Fruit fly (Drosophila melanogaster) whole organism, embryonic: ENCODE results near the gene cyr.

ENCODE experiments used
- CG10267 ChIP-seq: fragments of 200-800 bp; sonication (Bioruptor generic); optimal IDR thresholded peaks from 2 replicates; lab custom pipeline; 2018; ENCODE audit warnings: missing biosample characterization, mild to moderate bottlenecking, missing genetic modification characterization, moderate library complexity
- CG10431 ChIP-seq: fragments of 200-800 bp; sonication (Bioruptor generic); optimal IDR thresholded peaks from 3 replicates; lab custom pipeline; 2018; ENCODE audit warnings: missing biosample characterization, mild to moderate bottlenecking, missing genetic modification characterization
- CG11093 ChIP-seq: fragments of 200-800 bp; sonication (Bioruptor generic); IDR thresholded peaks from 3 replicates; pipeline ENCODE4 v1.3.6; 2022; ENCODE audit warnings: missing biosample characterization, missing genetic modification characterization
- CG11560 ChIP-seq: fragments of 200-800 bp; sonication (Bioruptor generic); IDR thresholded peaks from 3 replicates; pipeline ENCODE4 v1.3.6; 2022; ENCODE audit warnings: missing biosample characterization, missing genetic modification characterization
- CG12942 ChIP-seq: fragments of 200-800 bp; sonication (Bioruptor generic); optimal IDR thresholded peaks from 3 replicates; lab custom pipeline; 2016; ENCODE audit warnings: missing biosample characterization, missing genetic modification characterization
- CG13287 ChIP-seq: fragments of 200-800 bp; sonication (Bioruptor generic); IDR thresholded peaks from 2 replicates; pipeline ENCODE4 v1.3.6; 2022; ENCODE audit warnings: missing biosample characterization, missing genetic modification characterization; ENCODE audit not compliant: partially characterized antibody
- CG13424 ChIP-seq: fragments of 200-800 bp; sonication (Bioruptor generic); optimal IDR thresholded peaks from 2 replicates; lab custom pipeline; 2019; ENCODE audit warnings: missing biosample characterization, mild to moderate bottlenecking, missing genetic modification characterization, moderate library complexity
- CG14014 ChIP-seq: fragments of 200-800 bp; sonication (Bioruptor generic); IDR thresholded peaks from 2 replicates; pipeline ENCODE4 v1.3.6; 2022; ENCODE audit warnings: missing biosample characterization, missing genetic modification characterization
- CG14710 ChIP-seq: fragments of 200-800 bp; sonication (Bioruptor generic); optimal IDR thresholded peaks from 3 replicates; lab custom pipeline; 2019; ENCODE audit warnings: missing biosample characterization, mild to moderate bottlenecking, missing genetic modification characterization, moderate library complexity
- CG15696 ChIP-seq: fragments of 200-800 bp; sonication (Bioruptor generic); optimal IDR thresholded peaks from 2 replicates; lab custom pipeline; 2019; ENCODE audit warnings: missing biosample characterization, mild to moderate bottlenecking, missing genetic modification characterization, moderate library complexity
- CG2202 ChIP-seq: fragments of 200-800 bp; sonication (Bioruptor generic); optimal IDR thresholded peaks from 2 replicates; lab custom pipeline; 2018; ENCODE audit warnings: missing biosample characterization, mild to moderate bottlenecking, missing genetic modification characterization
- CG2712 ChIP-seq: fragments of 200-800 bp; optimal IDR thresholded peaks from 3 replicates; lab custom pipeline; 2019; ENCODE audit warnings: missing biosample characterization, mild to moderate bottlenecking, missing genetic modification characterization, moderate library complexity
- CG30020 ChIP-seq: fragments of 200-800 bp; optimal IDR thresholded peaks from 2 replicates; lab custom pipeline; 2019; ENCODE audit warnings: missing biosample characterization, mild to moderate bottlenecking, missing genetic modification characterization, moderate library complexity
- CG30403 ChIP-seq: fragments of 200-800 bp; sonication (Bioruptor generic); optimal IDR thresholded peaks from 3 replicates; lab custom pipeline; 2016; ENCODE audit warnings: missing biosample characterization, missing genetic modification characterization
- CG3281 ChIP-seq: fragments of 200-800 bp; sonication (Bioruptor generic); optimal IDR thresholded peaks from 3 replicates; lab custom pipeline; 2017; ENCODE audit warnings: missing biosample characterization, mild to moderate bottlenecking, missing genetic modification characterization
- CG33557 ChIP-seq: fragments of 200-800 bp; sonication (Bioruptor generic); optimal IDR thresholded peaks from 2 replicates; lab custom pipeline; 2019; ENCODE audit warnings: missing biosample characterization, mild to moderate bottlenecking, missing genetic modification characterization, moderate library complexity
- CG4282 ChIP-seq: fragments of 200-800 bp; sonication (Bioruptor generic); optimal IDR thresholded peaks from 2 replicates; lab custom pipeline; 2016; ENCODE audit warnings: missing biosample characterization, missing genetic modification characterization
- CG6689 ChIP-seq: fragments of 200-800 bp; sonication (Bioruptor generic); IDR thresholded peaks from 2 replicates; pipeline ENCODE4 v1.3.6; 2022; ENCODE audit warnings: missing biosample characterization, missing genetic modification characterization
- CG7963 ChIP-seq: fragments of 200-800 bp; sonication (Bioruptor generic); IDR thresholded peaks from 3 replicates; pipeline ENCODE4 v1.3.6; 2022; ENCODE audit warnings: missing biosample characterization, missing genetic modification characterization; ENCODE audit not compliant: partially characterized antibody
- CG9609 ChIP-seq: fragments of 200-800 bp; sonication (Bioruptor generic); optimal IDR thresholded peaks from 3 replicates; lab custom pipeline; 2016; ENCODE audit warnings: missing biosample characterization, missing genetic modification characterization
- CG9932 ChIP-seq: fragments of 200-800 bp; sonication (Bioruptor generic); IDR thresholded peaks from 2 replicates; pipeline ENCODE4 v1.3.6; 2022; ENCODE audit warnings: missing biosample characterization, missing genetic modification characterization
- CkIIα-i1 ChIP-seq: fragments of 200-800 bp; sonication (Bioruptor generic); IDR thresholded peaks from 2 replicates; pipeline ENCODE4 v1.3.6; 2022; ENCODE audit warnings: missing biosample characterization, missing genetic modification characterization
- Dfd ChIP-seq, 2 experiments: fragments of >200 bp; optimal IDR thresholded peaks; 2 replicates each; lab custom pipeline; 2017; ENCODE audit warnings: missing biosample characterization in 2 of 2, missing genetic modification characterization in 2 of 2
- Drgx ChIP-seq: fragments of 200-800 bp; sonication (Bioruptor generic); IDR thresholded peaks from 2 replicates; pipeline ENCODE4 v1.3.6; 2022; ENCODE audit warnings: missing biosample characterization, missing genetic modification characterization
- E2f2 ChIP-seq: fragments of 200-800 bp; sonication (Bioruptor generic); IDR thresholded peaks from 2 replicates; pipeline ENCODE4 v1.3.6; 2022; ENCODE audit warnings: missing biosample characterization, missing genetic modification characterization
- HLH54F ChIP-seq: fragments of 200-800 bp; sonication (Bioruptor generic); optimal IDR thresholded peaks from 3 replicates; lab custom pipeline; 2016; ENCODE audit warnings: missing biosample characterization, missing genetic modification characterization
- Hr3 ChIP-seq: fragments of 200-800 bp; sonication (Bioruptor generic); optimal IDR thresholded peaks from 3 replicates; lab custom pipeline; 2016; ENCODE audit warnings: missing biosample characterization, missing genetic modification characterization
- Mes4 ChIP-seq: fragments of 200-800 bp; sonication (Bioruptor generic); optimal IDR thresholded peaks from 2 replicates; lab custom pipeline; 2016; ENCODE audit warnings: missing biosample characterization, missing genetic modification characterization
- Sry-β ChIP-seq: fragments of 200-800 bp; sonication (Bioruptor generic); optimal IDR thresholded peaks from 2 replicates; lab custom pipeline; 2018; ENCODE audit warnings: missing biosample characterization, mild to moderate bottlenecking, missing genetic modification characterization, moderate library complexity
- Stat92E ChIP-seq, 3 experiments: fragments of >200 bp in 2 of 3; fragments of 200-800 bp in 1 of 3; sonication (Bioruptor generic) in 1 of 3; optimal IDR thresholded peaks; 2 replicates each; lab custom pipeline; 2017 to 2019; ENCODE audit warnings: missing biosample characterization in 3 of 3, missing genetic modification characterization in 3 of 3, mild to moderate bottlenecking in 1 of 3, moderate library complexity in 1 of 3
- Usf ChIP-seq: fragments of 200-800 bp; sonication (Bioruptor generic); optimal IDR thresholded peaks from 2 replicates; lab custom pipeline; 2017; ENCODE audit warnings: missing genotype, missing biosample characterization, missing genetic modification characterization
- abd-A ChIP-seq: fragments of 200-800 bp; sonication (Bioruptor generic); optimal IDR thresholded peaks from 3 replicates; lab custom pipeline; 2019; ENCODE audit warnings: missing biosample characterization, mild to moderate bottlenecking, missing genetic modification characterization, moderate library complexity
- bbx ChIP-seq: fragments of 200-800 bp; sonication (Bioruptor generic); IDR thresholded peaks from 2 replicates; pipeline ENCODE4 v1.3.6; 2022; ENCODE audit warnings: missing biosample characterization, missing genetic modification characterization; ENCODE audit not compliant: partially characterized antibody
- en ChIP-seq: fragments of 200-800 bp; sonication (Bioruptor generic); optimal IDR thresholded peaks from 2 replicates; lab custom pipeline; 2016; ENCODE audit warnings: missing biosample characterization, missing genetic modification characterization
- eve ChIP-seq, 2 experiments: fragments of >200 bp; optimal IDR thresholded peaks; 2 replicates each; lab custom pipeline; 2017; ENCODE audit warnings: missing biosample characterization in 2 of 2, missing genetic modification characterization in 2 of 2
- grau ChIP-seq: fragments of 200-800 bp; optimal IDR thresholded peaks from 3 replicates; lab custom pipeline; 2019; ENCODE audit warnings: missing biosample characterization, mild to moderate bottlenecking, missing genetic modification characterization, moderate library complexity
- her ChIP-seq: fragments of 200-800 bp; sonication (Bioruptor generic); optimal IDR thresholded peaks from 2 replicates; lab custom pipeline; 2016; ENCODE audit warnings: missing biosample characterization, missing genetic modification characterization
- insv ChIP-seq, 2 experiments: fragments of 200-800 bp; sonication (Bioruptor generic); optimal IDR thresholded peaks; 3 replicates each; lab custom pipeline; 2016 to 2018; ENCODE audit warnings: missing biosample characterization in 2 of 2, missing genetic modification characterization in 2 of 2
- lab ChIP-seq: fragments of 200-800 bp; sonication (Bioruptor generic); optimal IDR thresholded peaks from 3 replicates; lab custom pipeline; 2017; ENCODE audit warnings: missing biosample characterization, missing genetic modification characterization, mild to moderate bottlenecking, moderate library complexity, missing genetic modification reagents
- lbe ChIP-seq: fragments of 200-800 bp; sonication (Bioruptor generic); optimal IDR thresholded peaks from 2 replicates; lab custom pipeline; 2016; ENCODE audit warnings: missing biosample characterization, mild to moderate bottlenecking, missing genetic modification characterization
- pho ChIP-seq: fragments of 200-800 bp; sonication (Bioruptor generic); optimal IDR thresholded peaks from 2 replicates; lab custom pipeline; 2016; ENCODE audit warnings: missing biosample characterization, missing genetic modification characterization
- pum ChIP-seq: fragments of 200-800 bp; sonication (Bioruptor generic); optimal IDR thresholded peaks from 2 replicates; lab custom pipeline; 2016; ENCODE audit warnings: missing biosample characterization, missing genetic modification characterization
- pzg ChIP-seq: fragments of 200-800 bp; sonication (Bioruptor generic); optimal IDR thresholded peaks from 3 replicates; lab custom pipeline; 2018; ENCODE audit warnings: missing biosample characterization, mild to moderate bottlenecking, missing genetic modification characterization, moderate library complexity
- row ChIP-seq: fragments of 200-800 bp; sonication (Bioruptor generic); IDR thresholded peaks from 3 replicates; pipeline ENCODE4 v1.3.6; 2022; ENCODE audit warnings: missing biosample characterization, missing genetic modification characterization
- sens ChIP-seq: fragments of 200-800 bp; sonication (Bioruptor generic); peaks from one replicate; lab custom pipeline; 2016; ENCODE audit warnings: missing biosample characterization, missing genetic modification characterization
- slbo ChIP-seq: fragments of 200-800 bp; sonication (Bioruptor generic); IDR thresholded peaks from 2 replicates; pipeline ENCODE4 v1.3.6; 2022; ENCODE audit warnings: missing biosample characterization, missing genetic modification characterization
- sob ChIP-seq: fragments of 200-800 bp; sonication (Bioruptor generic); IDR thresholded peaks from 2 replicates; pipeline ENCODE4 v1.3.6; 2022; ENCODE audit warnings: missing biosample characterization, missing genetic modification characterization
- stwl ChIP-seq: fragments of 200-800 bp; sonication (Bioruptor generic); optimal IDR thresholded peaks from 3 replicates; lab custom pipeline; 2018; ENCODE audit warnings: missing biosample characterization, mild to moderate bottlenecking, missing genetic modification characterization, moderate library complexity
- unc-4 ChIP-seq: fragments of 200-800 bp; sonication (Bioruptor generic); IDR thresholded peaks from 2 replicates; pipeline ENCODE4 v1.3.6; 2022; ENCODE audit warnings: missing biosample characterization, missing genetic modification characterization; ENCODE audit not compliant: partially characterized antibody

The cyr gene

DNA sequence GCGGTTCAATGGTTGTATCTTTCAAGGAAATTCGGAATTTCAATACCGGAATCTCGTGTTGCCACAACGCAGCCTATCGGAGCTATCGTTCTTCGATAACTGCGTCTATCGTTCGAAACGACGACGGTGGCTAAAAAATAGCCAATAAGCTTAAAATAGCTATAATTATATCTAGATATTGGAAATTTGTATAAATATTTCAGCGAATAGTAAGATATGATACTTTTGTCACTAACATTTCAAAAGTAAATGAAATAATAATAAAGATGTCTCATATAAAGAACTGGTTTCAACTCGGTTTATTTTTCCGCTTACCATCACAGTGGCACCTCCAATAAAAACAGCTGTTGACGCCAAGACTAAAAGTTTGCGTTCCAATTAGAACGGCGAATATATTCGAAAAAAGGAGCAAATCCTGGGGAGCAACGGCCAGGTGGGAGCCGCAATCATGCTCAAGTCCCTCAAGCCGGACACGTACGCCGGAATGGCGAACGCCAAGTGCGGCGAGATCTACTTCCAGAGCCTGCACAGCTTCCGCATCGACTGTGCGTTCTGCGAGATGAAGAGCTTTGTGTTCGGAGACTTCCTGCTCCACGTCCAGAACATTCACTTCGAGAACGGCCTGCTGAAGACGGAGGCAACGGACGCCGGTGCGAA, 10.1 kb upstream of the cyr start, which contains the start of the genes alpha-PheRS and CG2129 (continued):
- TF ChIP-seq HLH54F (GFP tag; lab: Kevin White, UChicago) (peak; percentile 6), CG13424 (tag; lab: Kevin White, UChicago) (peak; percentile 60), Hr3 (peak; percentile 1), CG9932 (GFP tag; lab: Robert Waterston, UW) (peak; percentile 44; the same call in 1 of the 2 replicates), CG4282 (GFP tag; lab: Kevin White, UChicago) (no peak), CG33557 (peak; percentile 0), insv (GFP tag; optimal IDR thresholded peaks at IDR 0.05; lab: Kevin White, UChicago) (peak in 1 of 2 experiments; percentile 87), bbx (GFP tag; lab: Robert Waterston, UW) (no peak), Dfd (GFP tag; optimal IDR thresholded peaks at IDR 0.05; lab: Kevin White, UChicago) (no peak), slbo (GFP tag; lab: Robert Waterston, UW) (peak; percentile 37), grau (tag; lab: Kevin White, UChicago) (peak; percentile 51), CG10267 (tag; lab: Kevin White, UChicago) (peak; percentile 51), Mes4 (GFP tag; lab: Kevin White, UChicago) (no peak), CG15696 (tag; lab: Kevin White, UChicago) (peak; percentile 23), CG11093 (GFP tag; lab: Robert Waterston, UW) (no peak), CG6689 (GFP tag; lab: Robert Waterston, UW) (no peak), sens (peak; percentile 77), unc-4 (GFP tag; lab: Robert Waterston, UW) (peak; percentile 54), CG10431 (no peak), her (GFP tag; lab: Kevin White, UChicago) (no peak), abd-A (no peak), Sry-β (GFP tag; lab: Kevin White, UChicago) (peak; percentile 94), CG30020 (tag; lab: Kevin White, UChicago) (peak; percentile 15), CG11560 (tag; lab: Robert Waterston, UW) (no peak), CG3281 (GFP tag; lab: Kevin White, UChicago) (peak; percentile 13), CG14710 (tag; lab: Kevin White, UChicago) (peak; percentile 55), CG2712 (peak; percentile 57), stwl (tag; lab: Kevin White, UChicago) (peak; percentile 25), row (GFP tag; lab: Robert Waterston, UW) (peak; percentile 79), CG2202 (tag; lab: Kevin White, UChicago) (no peak), CG13287 (GFP tag; lab: Robert Waterston, UW) (peak; percentile 53; the same call in 1 of the 2 replicates), lbe (GFP tag; lab: Kevin White, UChicago) (peak; percentile 4), sob (GFP tag; lab: Robert Waterston, UW) (0 out of 2 replicates have a peak, but pooled peaks have one; percentile 24), Drgx (GFP tag; lab: Robert Waterston, UW) (no peak), lab (no peak), en (GFP tag; lab: Kevin White, UChicago) (no peak), CG30403 (GFP tag; lab: Kevin White, UChicago) (peak; percentile 36), eve (GFP tag; optimal IDR thresholded peaks at IDR 0.05; lab: Kevin White, UChicago) (no peak), CG7963 (0 out of 3 replicates have a peak, but pooled peaks have one; percentile 9), pho (peak; percentile 23), pzg (GFP tag; lab: Kevin White, UChicago) (peak; percentile 40), CkIIα-i1 (GFP tag; lab: Robert Waterston, UW) (no peak), CG12942 (GFP tag; lab: Kevin White, UChicago) (no peak), Usf (GFP tag; lab: Kevin White, UChicago) (no peak), Stat92E (GFP tag; optimal IDR thresholded peaks at IDR 0.05; lab: Kevin White, UChicago) (peak in 1 of 3 experiments; percentile 61), E2f2 (peak; percentile 24; the same call in 1 of the 2 replicates), CG9609 (no peak), CG14014 (GFP tag; lab: Robert Waterston, UW) (0 out of 2 replicates have a peak, but pooled peaks have one; percentile 18), pum (GFP tag; lab: Kevin White, UChicago) (no peak)
